Worm (Caenorhabditis elegans) whole organism, young adult: Measurements from ENCODE around the gene ccch-1.

ENCODE experiments used
- B0019.2 ChIP-seq: fragments of 200-800 bp; sonication (Bioruptor generic); conservative IDR thresholded peaks from 2 replicates; pipeline ENCODE4 v1.3.6; 2022; ENCODE audit warnings: missing genetic modification reagents, missing genetic modification characterization, missing compliant biosample characterization
- C17E4.6 ChIP-seq: fragments of 200-800 bp; sonication (Bioruptor generic); IDR thresholded peaks from 2 replicates; pipeline ENCODE4 v1.3.6; 2022; ENCODE audit warnings: missing genetic modification reagents, missing genetic modification characterization, missing compliant biosample characterization
- D2030.7 ChIP-seq: fragments of 200-800 bp; sonication (Bioruptor generic); IDR thresholded peaks from 2 replicates; pipeline ENCODE4 v1.3.6; 2022; ENCODE audit warnings: missing genetic modification reagents, missing genetic modification characterization, missing compliant biosample characterization
- F22D6.2 ChIP-seq: sonication (generic microtip); optimal IDR thresholded peaks from 2 replicates; lab custom pipeline; 2016; ENCODE audit warnings: mild to moderate bottlenecking, missing genetic modification characterization, missing compliant biosample characterization
- F33H1.4 ChIP-seq: fragments of 200-800 bp; sonication (Bioruptor generic); IDR thresholded peaks from 2 replicates; pipeline ENCODE4 v1.3.6; 2022; ENCODE audit warnings: missing genetic modification reagents, missing genetic modification characterization, missing compliant biosample characterization
- F49E8.2 ChIP-seq: sonication (generic microtip); optimal IDR thresholded peaks from 3 replicates; lab custom pipeline; 2017; ENCODE audit warnings: missing genetic modification characterization, mild to moderate bottlenecking, missing compliant biosample characterization, antibody characterized with exemption, moderate library complexity; ENCODE audit not compliant: insufficient read depth
- K11D2.4 ChIP-seq: fragments of 200-800 bp; sonication (Bioruptor generic); IDR thresholded peaks from 2 replicates; pipeline ENCODE4 v1.3.6; 2022; ENCODE audit warnings: missing genetic modification reagents, missing genetic modification characterization, missing compliant biosample characterization
- Y79H2A.3 ChIP-seq: fragments of 200-800 bp; sonication (Bioruptor generic); conservative IDR thresholded peaks from 2 replicates; pipeline ENCODE4 v1.3.6; 2022; ENCODE audit warnings: missing genetic modification reagents, missing genetic modification characterization, missing compliant biosample characterization
- Y95B8A.8 ChIP-seq: fragments of 200-800 bp; sonication (Bioruptor generic); IDR thresholded peaks from 2 replicates; pipeline ENCODE4 v1.3.6; 2022; ENCODE audit warnings: missing genetic modification reagents, missing genetic modification characterization, missing compliant biosample characterization
- atf-7 ChIP-seq: sonication (generic microtip); optimal IDR thresholded peaks from 2 replicates; lab custom pipeline; 2017; ENCODE audit warnings: mild to moderate bottlenecking, missing genetic modification characterization, missing compliant biosample characterization
- bed-2 ChIP-seq: fragments of 200-800 bp; sonication (Bioruptor generic); IDR thresholded peaks from 2 replicates; pipeline ENCODE4 v1.3.6; 2022; ENCODE audit warnings: missing genetic modification reagents, missing genetic modification characterization, missing compliant biosample characterization
- ceh-79 ChIP-seq: sonication (generic microtip); optimal IDR thresholded peaks from 2 replicates; lab custom pipeline; 2017; ENCODE audit warnings: mild to moderate bottlenecking, missing genetic modification characterization, missing compliant biosample characterization
- dpl-1 ChIP-seq: fragments of 150-350 bp; optimal IDR thresholded peaks from 2 replicates; lab custom pipeline; 2014; ENCODE audit warnings: missing biosample characterization, missing genetic modification reagents, missing genetic modification characterization
- egl-18 ChIP-seq: fragments of 200-800 bp; sonication (Bioruptor generic); IDR thresholded peaks from 2 replicates; pipeline ENCODE4 v1.3.6; 2022; ENCODE audit warnings: missing genetic modification reagents, missing genetic modification characterization, missing compliant biosample characterization
- fkh-3 ChIP-seq: sonication (generic microtip); optimal IDR thresholded peaks from 2 replicates; lab custom pipeline; 2016; ENCODE audit warnings: mild to moderate bottlenecking, missing genetic modification characterization, missing compliant biosample characterization
- let-607 ChIP-seq, 2 experiments: fragments of 200-800 bp in 1 of 2; sonication (Bioruptor generic) in 1 of 2; sonication (generic microtip) in 1 of 2; optimal IDR thresholded peaks; 2 replicates each; lab custom pipeline; 2016 to 2018; ENCODE audit warnings: mild to moderate bottlenecking in 2 of 2, missing compliant biosample characterization in 2 of 2, missing genetic modification characterization in 2 of 2, moderate library complexity in 2 of 2, missing genotype in 1 of 2
- lin-40 ChIP-seq: sonication (generic microtip); optimal IDR thresholded peaks from 2 replicates; lab custom pipeline; 2016; ENCODE audit warnings: missing genetic modification characterization, mild to moderate bottlenecking, missing compliant biosample characterization, missing genotype, missing genetic modification reagents
- lir-1 ChIP-seq: fragments of 200-800 bp; sonication (Bioruptor generic); conservative IDR thresholded peaks from 2 replicates; pipeline ENCODE4 v1.3.6; 2022; ENCODE audit warnings: missing genetic modification reagents, missing genetic modification characterization, missing compliant biosample characterization
- lsy-27 ChIP-seq: sonication (generic microtip); optimal IDR thresholded peaks from 2 replicates; lab custom pipeline; 2017; ENCODE audit warnings: missing genetic modification characterization, mild to moderate bottlenecking, missing compliant biosample characterization, antibody characterized with exemption, missing genotype, borderline replicate concordance; ENCODE audit not compliant: insufficient read depth
- madf-3 ChIP-seq: fragments of 200-800 bp; sonication (Bioruptor generic); IDR thresholded peaks from 2 replicates; pipeline ENCODE4 v1.3.6; 2022; ENCODE audit warnings: missing genetic modification reagents, missing genetic modification characterization, missing compliant biosample characterization
- madf-6 ChIP-seq: fragments of 200-800 bp; sonication (Bioruptor generic); IDR thresholded peaks from 2 replicates; pipeline ENCODE4 v1.3.6; 2022; ENCODE audit warnings: missing genetic modification reagents, missing genetic modification characterization, missing compliant biosample characterization
- mxl-1 ChIP-seq: sonication (generic microtip); optimal IDR thresholded peaks from 2 replicates; lab custom pipeline; 2016; ENCODE audit warnings: missing genetic modification characterization, missing compliant biosample characterization
- nfya-1 ChIP-seq: sonication (generic microtip); optimal IDR thresholded peaks from 2 replicates; lab custom pipeline; 2017; ENCODE audit warnings: antibody characterized with exemption, missing compliant biosample characterization, missing genetic modification characterization, borderline replicate concordance; ENCODE audit not compliant: insufficient read depth
- nhr-179 ChIP-seq: sonication (generic microtip); optimal IDR thresholded peaks from 2 replicates; lab custom pipeline; 2016; ENCODE audit warnings: mild to moderate bottlenecking, missing genetic modification characterization, missing compliant biosample characterization
- nhr-27 ChIP-seq: fragments of 200-800 bp; sonication (Bioruptor generic); optimal IDR thresholded peaks from 2 replicates; lab custom pipeline; 2018; ENCODE audit warnings: mild to moderate bottlenecking, missing genetic modification characterization, moderate library complexity, missing compliant biosample characterization
- nhr-90 ChIP-seq: sonication (generic microtip); optimal IDR thresholded peaks from 2 replicates; lab custom pipeline; 2016; ENCODE audit warnings: missing genotype, mild to moderate bottlenecking, missing genetic modification characterization, missing compliant biosample characterization
- snpc-1.1 ChIP-seq: sonication (generic microtip); optimal IDR thresholded peaks from 2 replicates; lab custom pipeline; 2017; ENCODE audit warnings: missing genetic modification characterization, mild to moderate bottlenecking, missing compliant biosample characterization, antibody characterized with exemption, moderate library complexity, missing genotype, missing genetic modification reagents; ENCODE audit not compliant: insufficient read depth
- snpc-4 ChIP-seq, 5 experiments: fragments of 150-350 bp in 1 of 5; sonication (generic microtip) in 4 of 5; optimal IDR thresholded peaks; 2 replicates each; lab custom pipeline; 2014 to 2018; ENCODE audit warnings: missing genetic modification characterization in 5 of 5, missing biosample characterization in 3 of 5, antibody characterized with exemption in 2 of 5, mild to moderate bottlenecking in 2 of 5, missing compliant biosample characterization in 2 of 5, missing genotype in 2 of 5, moderate library complexity in 2 of 5, missing genetic modification reagents in 1 of 5
- somi-1 ChIP-seq: fragments of 200-800 bp; sonication (Bioruptor generic); optimal IDR thresholded peaks from 2 replicates; lab custom pipeline; 2018; ENCODE audit warnings: mild to moderate bottlenecking, missing genetic modification characterization, missing compliant biosample characterization
- tbp1 ChIP-seq: fragments of 200-800 bp; sonication (Bioruptor generic); optimal IDR thresholded peaks from 2 replicates; lab custom pipeline; 2018; ENCODE audit warnings: mild to moderate bottlenecking, missing genetic modification characterization, missing compliant biosample characterization
- xnd-1 ChIP-seq: sonication (generic microtip); optimal IDR thresholded peaks from 2 replicates; lab custom pipeline; 2016; ENCODE audit warnings: missing genotype, missing genetic modification reagents, missing genetic modification characterization, missing compliant biosample characterization
- zfh-2 ChIP-seq: fragments of 200-800 bp; sonication (Bioruptor generic); conservative IDR thresholded peaks from 2 replicates; pipeline ENCODE4 v1.3.6; 2022; ENCODE audit warnings: missing genetic modification reagents, missing genetic modification characterization, missing compliant biosample characterization
- ztf-6 ChIP-seq: fragments of 200-800 bp; sonication (Bioruptor generic); IDR thresholded peaks from 2 replicates; pipeline ENCODE4 v1.3.6; 2022; ENCODE audit warnings: missing genetic modification reagents, missing genetic modification characterization, missing compliant biosample characterization

The ccch-1 gene

DNA sequence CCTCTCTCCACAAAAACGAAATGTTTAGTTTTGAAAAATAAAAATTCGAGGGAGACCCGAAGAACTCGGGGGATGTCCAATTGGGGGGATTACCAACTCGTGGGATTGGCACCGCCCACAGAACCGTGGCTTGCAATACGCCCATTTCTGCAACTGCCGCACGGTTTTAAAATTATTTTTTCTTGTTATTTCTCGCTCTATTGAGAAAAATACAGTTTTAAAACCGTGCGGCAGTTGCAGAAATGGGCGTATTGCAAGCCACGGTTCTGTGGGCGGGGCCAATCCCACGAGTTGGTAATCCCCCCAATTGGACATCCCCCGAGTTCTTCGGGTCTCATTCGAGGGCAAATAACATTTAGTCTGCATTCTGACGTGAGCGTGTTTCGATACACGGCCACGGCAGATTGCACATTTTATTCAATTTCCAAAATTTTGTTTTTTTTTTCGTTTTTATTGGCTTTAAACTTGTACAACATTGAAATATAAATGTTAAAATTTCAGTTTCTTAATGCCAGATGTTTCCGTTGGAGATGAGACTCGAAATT lies 22.7 kb upstream of the ccch-1 start, which contains the start of the genes C55A6.1 and C55A6.10 (continued):
- peak; percentile 21 for TF ChIP-seq snpc-1.1 (tag; lab: Kevin White, UChicago)
- peak; percentile 64; the same call in 1 of the 2 replicates for TF ChIP-seq madf-3 (GFP tag; lab: Robert Waterston, UW)

DNA sequence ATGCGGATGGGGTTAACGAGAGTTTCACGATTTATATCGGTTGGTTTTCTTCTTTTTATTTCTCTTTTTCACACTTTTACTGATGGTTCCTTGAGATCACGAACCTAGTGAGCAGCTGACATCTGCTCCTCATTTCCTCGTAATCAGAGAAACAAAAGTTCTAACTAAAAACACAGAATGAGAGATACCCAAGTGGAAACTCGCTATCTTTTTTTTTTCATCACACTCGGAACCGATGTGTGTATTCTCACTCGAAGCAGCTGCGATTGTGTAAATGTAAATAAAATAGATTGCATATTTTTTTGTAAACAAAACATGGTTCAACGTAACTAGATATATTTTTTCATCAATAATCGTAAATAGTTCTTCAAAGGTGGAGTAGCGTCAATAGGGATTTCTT lies 21.3 kb upstream of the ccch-1 start:
- TF ChIP-seq C17E4.6 (GFP tag; lab: Robert Waterston, UW) (no peak), bed-2 (GFP tag; lab: Robert Waterston, UW) (no peak), zfh-2 (no peak), D2030.7 (GFP tag; lab: Robert Waterston, UW) (no peak), Y79H2A.3 (GFP tag; lab: Robert Waterston, UW) (no peak), mxl-1 (tag; lab: Kevin White, UChicago) (no peak), madf-3 (GFP tag; lab: Robert Waterston, UW) (no peak), let-607 (tag; optimal IDR thresholded peaks at IDR 0.05; lab: Kevin White, UChicago) (no peak), lsy-27 (no peak)
- TF ChIP-seq, all 124 proteins: peak for 0

DNA sequence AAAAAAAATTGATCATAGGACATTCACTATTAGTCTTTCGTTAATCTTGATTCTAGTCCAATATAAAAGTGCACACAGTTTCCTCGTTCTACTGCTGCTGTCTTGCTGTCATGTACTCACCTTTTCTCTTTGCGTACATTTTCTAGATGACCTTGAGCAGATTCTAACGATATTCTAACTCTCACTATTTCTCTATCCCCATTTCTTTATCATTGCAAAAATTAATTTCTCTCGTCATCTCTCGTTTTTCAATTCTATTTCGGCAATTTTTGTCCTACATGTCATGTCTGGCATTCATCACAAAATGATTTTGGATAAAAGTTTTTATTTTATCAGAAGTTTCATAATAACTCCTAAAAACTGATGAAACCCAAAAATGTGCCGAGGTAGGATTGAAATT lies 18.9 kb upstream of the ccch-1 start, which contains the start of gene ttll-5:
ttll-5 (plus strand) TSS at position 288 of the 400 bp plus-strand sequence.
- no peak for TF ChIP-seq egl-18 (GFP tag; lab: Robert Waterston, UW)
- no peak for TF ChIP-seq F33H1.4 (GFP tag; lab: Robert Waterston, UW)
- TF ChIP-seq lin-40 (tag; lab: Kevin White, UChicago) = no peak

DNA sequence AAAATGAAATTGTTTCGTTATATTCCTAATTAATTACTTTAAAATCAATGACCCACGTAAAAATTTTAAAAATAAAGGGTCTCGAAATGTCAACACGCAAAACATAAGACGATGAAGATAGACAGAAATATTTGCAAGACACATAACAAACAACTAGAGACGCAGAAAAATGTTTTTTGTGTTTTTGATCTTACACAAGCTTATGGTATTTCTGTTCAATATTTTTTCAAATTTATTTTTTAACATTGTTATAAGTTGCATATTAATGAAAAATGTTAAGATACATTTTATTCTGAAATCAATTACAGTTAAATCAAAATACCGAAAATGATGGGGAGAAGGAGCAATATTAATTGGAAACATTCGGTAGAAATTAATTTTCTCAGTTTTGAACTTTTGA lies 14.2 kb upstream of the ccch-1 start, which contains the start of gene C55A6.3:
C55A6.3 (minus strand) TSS at position 101 of the 400 bp plus-strand sequence.
- TF ChIP-seq nhr-179 = no peak
- no peak for TF ChIP-seq madf-6 (GFP tag; lab: Robert Waterston, UW)
- no peak for TF ChIP-seq atf-7
- TF ChIP-seq F22D6.2 (tag; lab: Kevin White, UChicago) = no peak
- TF ChIP-seq fkh-3 (tag; lab: Kevin White, UChicago) = no peak
- no peak for TF ChIP-seq nhr-27 (tag; lab: Kevin White, UChicago)
- TF ChIP-seq nhr-90 (tag; lab: Kevin White, UChicago) = no peak
- TF ChIP-seq C17E4.6 (GFP tag; lab: Robert Waterston, UW) = no peak
- TF ChIP-seq lir-1 (GFP tag; lab: Robert Waterston, UW) = no peak
- TF ChIP-seq, all 124 proteins: peak for 0

DNA sequence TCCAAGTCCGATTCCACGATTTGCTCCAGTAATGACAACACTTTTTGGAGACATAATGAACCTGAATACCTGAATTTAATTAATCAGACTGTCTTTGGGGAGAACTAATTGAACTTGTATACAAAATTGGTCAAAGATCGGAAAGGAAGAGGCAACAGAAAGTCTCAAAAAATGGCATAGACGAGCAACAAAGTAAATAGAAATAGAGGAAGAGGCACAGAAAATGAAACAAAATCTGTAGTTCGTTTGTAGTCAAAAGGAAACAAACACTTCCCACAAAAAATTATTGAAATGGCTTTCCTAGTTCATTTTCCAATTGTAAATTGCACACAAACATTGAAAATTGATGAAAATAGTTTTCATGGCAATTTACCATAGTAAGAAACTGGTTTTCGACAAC lies 13.0 kb upstream of the ccch-1 start, which contains the start of gene C55A6.6:
C55A6.6 (minus strand) TSS at position 61 of the 400 bp plus-strand sequence.
- TF ChIP-seq dpl-1 (GFP tag; lab: Kevin White, UChicago) (no peak), atf-7 (no peak), ztf-6 (no peak), xnd-1 (no peak), K11D2.4 (GFP tag; lab: Robert Waterston, UW) (no peak), F49E8.2 (tag; lab: Kevin White, UChicago) (no peak), ceh-79 (tag; lab: Kevin White, UChicago) (no peak), Y95B8A.8 (GFP tag; lab: Robert Waterston, UW) (no peak), B0019.2 (no peak), nfya-1 (tag; lab: Kevin White, UChicago) (no peak), tbp1 (GFP tag; lab: Kevin White, UChicago) (no peak), somi-1 (GFP tag; lab: Kevin White, UChicago) (no peak), snpc-1.1 (tag; lab: Kevin White, UChicago) (no peak), snpc-4 (GFP tag; optimal IDR thresholded peaks at IDR 0.05; lab: Kevin White, UChicago) (no peak), snpc-4 (tag; optimal IDR thresholded peaks at IDR 0.05; lab: Kevin White, UChicago) (no peak)
